Worm (Caenorhabditis elegans): ENCODE measurements around the gene C56E6.4.

DNA sequence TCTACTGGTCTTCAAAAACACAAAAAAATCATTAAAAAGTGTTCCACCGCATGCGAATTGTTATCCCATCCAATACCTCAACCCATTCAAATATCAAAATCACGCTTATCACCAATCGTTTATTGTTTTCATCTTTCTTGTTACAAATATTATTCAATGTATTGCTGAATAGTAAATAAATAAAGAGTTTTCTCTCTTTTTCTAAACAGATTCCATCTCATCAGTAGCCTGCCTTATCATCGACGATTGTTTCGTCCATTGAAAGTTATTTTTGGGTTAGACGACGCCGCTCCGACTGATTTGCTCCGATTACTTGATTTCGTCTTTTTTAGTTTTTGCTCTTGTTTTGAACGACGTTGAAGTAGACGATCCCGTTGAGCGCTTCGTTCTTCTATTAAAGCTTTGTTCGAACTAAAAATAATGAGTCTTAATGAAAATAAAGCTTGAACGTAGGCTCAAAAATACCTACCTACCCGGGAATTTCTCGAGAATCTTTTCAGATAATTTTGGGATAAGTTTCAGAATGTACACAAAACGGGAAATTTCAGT, 2.3 kb downstream of the C56E6.4 start:
- TF ChIP-seq pqm-1 (tag; optimal IDR thresholded peaks at IDR 0.05): no peak
- TF ChIP-seq fkh-10 (GFP tag; optimal IDR thresholded peaks at IDR 0.05): no peak
- TF ChIP-seq skn-1 (tag; optimal IDR thresholded peaks at IDR 0.05): no peak
- TF ChIP-seq nhr-237 (tag; optimal IDR thresholded peaks at IDR 0.05): no peak
- TF ChIP-seq ceh-16 (tag; optimal IDR thresholded peaks at IDR 0.05): no peak
- no peak for TF ChIP-seq fos-1 (tag; optimal IDR thresholded peaks at IDR 0.05)
- no peak for TF ChIP-seq egl-27 (tag; optimal IDR thresholded peaks at IDR 0.05)
- peak; percentile 67 for TF ChIP-seq ama-1 (optimal IDR thresholded peaks at IDR 0.05)
